Fruit fly (Drosophila melanogaster) whole organism, pupa: ENCODE data around the gene Zn72D.
A peak's percentile ranks its signal among the peaks of the same experiment; 100 is the strongest.

Experiments
- CG10348 ChIP-seq: fragments of 200-800 bp; sonication (Bioruptor generic); IDR thresholded peaks from 2 replicates; pipeline ENCODE4 v1.3.6; 2022; ENCODE audit warnings: missing biosample characterization, missing genetic modification characterization
- CG12605 ChIP-seq: fragments of 200-800 bp; sonication (Bioruptor generic); IDR thresholded peaks from 2 replicates; pipeline ENCODE4 v1.3.6; 2022; ENCODE audit warnings: missing biosample characterization, missing genetic modification characterization
- CG13204 ChIP-seq: fragments of 200-800 bp; sonication (Bioruptor generic); optimal IDR thresholded peaks from 2 replicates; lab custom pipeline; 2018; ENCODE audit warnings: missing biosample characterization, mild to moderate bottlenecking, missing genetic modification characterization, moderate library complexity
- CG14655 ChIP-seq: fragments of 200-800 bp; sonication (Bioruptor generic); optimal IDR thresholded peaks from 3 replicates; lab custom pipeline; 2017; ENCODE audit warnings: mild to moderate bottlenecking, missing biosample characterization, missing genetic modification reagents, missing genetic modification characterization
- CG15710 ChIP-seq: fragments of 200-800 bp; sonication (Bioruptor generic); optimal IDR thresholded peaks from 2 replicates; lab custom pipeline; 2018; ENCODE audit warnings: missing biosample characterization, mild to moderate bottlenecking, missing genetic modification characterization, moderate library complexity
- CG17806 ChIP-seq: fragments of 200-800 bp; sonication (Bioruptor generic); optimal IDR thresholded peaks from 2 replicates; lab custom pipeline; 2018; ENCODE audit warnings: missing biosample characterization, mild to moderate bottlenecking, missing genetic modification characterization, moderate library complexity
- CG32121 ChIP-seq: fragments of 200-800 bp; sonication (Bioruptor generic); IDR thresholded peaks from 2 replicates; pipeline ENCODE4 v1.3.6; 2022; ENCODE audit warnings: missing biosample characterization, missing genetic modification characterization
- CG34367 ChIP-seq: fragments of 200-800 bp; sonication (Bioruptor generic); optimal IDR thresholded peaks from 2 replicates; lab custom pipeline; 2018; ENCODE audit warnings: missing biosample characterization, mild to moderate bottlenecking, missing genetic modification characterization
- CG4496 ChIP-seq: fragments of 200-800 bp; sonication (Bioruptor generic); IDR thresholded peaks from 3 replicates; pipeline ENCODE4 v1.3.6; 2022; ENCODE audit warnings: missing biosample characterization, missing genetic modification characterization
- CG8159 ChIP-seq: fragments of 200-800 bp; sonication (Bioruptor generic); optimal IDR thresholded peaks from 3 replicates; lab custom pipeline; 2018; ENCODE audit warnings: missing biosample characterization, mild to moderate bottlenecking, missing genetic modification characterization, moderate library complexity
- CG8301 ChIP-seq: fragments of 200-800 bp; sonication (Bioruptor generic); optimal IDR thresholded peaks from 2 replicates; lab custom pipeline; 2018; ENCODE audit warnings: missing biosample characterization, mild to moderate bottlenecking, missing genetic modification characterization
- CG9948 ChIP-seq: fragments of 200-800 bp; sonication (Bioruptor generic); optimal IDR thresholded peaks from 2 replicates; lab custom pipeline; 2018; ENCODE audit warnings: missing biosample characterization, mild to moderate bottlenecking, missing genetic modification characterization, moderate library complexity
- D1 ChIP-seq: fragments of 200-800 bp; sonication (Bioruptor generic); optimal IDR thresholded peaks from 2 replicates; lab custom pipeline; 2018; ENCODE audit warnings: missing biosample characterization, mild to moderate bottlenecking, missing genetic modification characterization, moderate library complexity
- EcR ChIP-seq: fragments of 200-800 bp; sonication (Bioruptor generic); optimal IDR thresholded peaks from 3 replicates; lab custom pipeline; 2019; ENCODE audit warnings: missing biosample characterization, missing genetic modification characterization, mild to moderate bottlenecking, moderate library complexity, missing genetic modification reagents
- Ets98B ChIP-seq: fragments of 200-800 bp; sonication (Bioruptor generic); IDR thresholded peaks from 2 replicates; pipeline ENCODE4 v1.3.6; 2022; ENCODE audit warnings: missing biosample characterization, missing genetic modification characterization
- Pif1A ChIP-seq: fragments of 200-800 bp; sonication (Bioruptor generic); optimal IDR thresholded peaks from 3 replicates; lab custom pipeline; 2016; ENCODE audit warnings: missing biosample characterization, missing genetic modification characterization
- Pif1B ChIP-seq: fragments of 200-800 bp; sonication (Bioruptor generic); optimal IDR thresholded peaks from 3 replicates; lab custom pipeline; 2016; ENCODE audit warnings: missing biosample characterization, missing genetic modification characterization
- Snoo ChIP-seq: fragments of 200-800 bp; sonication (Bioruptor generic); optimal IDR thresholded peaks from 3 replicates; lab custom pipeline; 2017; ENCODE audit warnings: missing biosample characterization, mild to moderate bottlenecking, missing genetic modification characterization, inconsistent platforms
- fd96Ca ChIP-seq: fragments of 200-800 bp; sonication (Bioruptor generic); IDR thresholded peaks from 3 replicates; pipeline ENCODE4 v1.3.6; 2022; ENCODE audit warnings: missing biosample characterization, missing genetic modification characterization
- rn ChIP-seq: fragments of 200-800 bp; sonication (Bioruptor generic); IDR thresholded peaks from 2 replicates; pipeline ENCODE4 v1.3.6; 2022; ENCODE audit warnings: missing biosample characterization, missing genetic modification characterization

Zn72D gene

DNA sequence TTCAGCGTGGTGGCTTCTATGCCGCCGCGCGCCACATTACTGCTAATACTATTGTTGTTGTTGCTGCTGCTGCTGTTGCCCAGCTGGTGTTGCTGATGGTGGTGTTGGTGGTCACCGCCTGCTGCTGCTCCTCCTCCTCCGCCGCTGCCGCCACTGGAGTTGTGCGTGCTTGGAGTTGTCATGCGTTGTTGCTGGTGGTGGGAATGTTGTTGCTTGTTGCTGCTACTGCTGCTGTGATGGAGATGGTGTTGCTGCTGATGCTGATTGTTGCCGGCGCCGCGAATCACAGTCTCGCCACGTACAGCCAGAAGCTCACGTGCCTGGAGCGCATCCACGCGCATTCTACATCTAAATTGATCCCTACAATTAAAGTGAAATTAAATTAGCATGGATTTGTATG is 29.1 kb upstream of the Zn72D start:
- no peak for TF ChIP-seq CG8301 (tag; lab: Kevin White, UChicago)
- no peak for TF ChIP-seq Ets98B (GFP tag; lab: Robert Waterston, UW)
- no peak for TF ChIP-seq CG10348 (GFP tag; lab: Robert Waterston, UW)
- TF ChIP-seq CG14655 (GFP tag; lab: Kevin White, UChicago), result no peak
- TF ChIP-seq Pif1A, result no peak
- no peak for TF ChIP-seq CG13204 (GFP tag; lab: Kevin White, UChicago)
- no peak for TF ChIP-seq CG32121 (GFP tag; lab: Robert Waterston, UW)
- TF ChIP-seq CG34367, result no peak
- no peak for TF ChIP-seq rn (GFP tag; lab: Robert Waterston, UW)

DNA sequence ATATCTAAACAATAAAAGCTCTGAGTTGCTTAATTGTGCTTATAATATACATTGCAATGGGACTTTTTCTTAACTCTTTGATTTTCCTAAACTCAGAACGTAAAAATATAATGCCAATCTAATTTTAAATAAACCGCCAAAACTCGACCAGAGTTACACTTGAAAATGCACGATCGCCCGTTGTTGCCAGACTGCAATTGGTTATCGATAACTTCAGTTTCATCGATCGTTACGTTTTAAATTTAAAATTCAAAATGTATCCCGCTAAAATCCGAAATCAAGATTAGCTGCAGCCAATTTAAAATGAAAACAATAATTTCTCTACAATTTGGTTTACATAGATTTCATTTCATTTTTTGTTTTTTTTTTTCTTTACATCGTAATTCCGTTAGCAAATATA is 26.7 kb upstream of the Zn72D start:
- TF ChIP-seq fd96Ca (GFP tag; lab: Robert Waterston, UW) (no peak), CG32121 (GFP tag; lab: Robert Waterston, UW) (no peak), CG8159 (no peak), Snoo (no peak), rn (GFP tag; lab: Robert Waterston, UW) (no peak), CG12605 (GFP tag; lab: Robert Waterston, UW) (no peak), D1 (tag; lab: Kevin White, UChicago) (no peak), CG9948 (tag; lab: Kevin White, UChicago) (no peak), CG4496 (GFP tag; lab: Robert Waterston, UW) (no peak), Pif1B (GFP tag; lab: Kevin White, UChicago) (no peak)

- TF ChIP-seq CG15710 (no peak), CG13204 (GFP tag; lab: Kevin White, UChicago) (no peak), CG8301 (tag; lab: Kevin White, UChicago) (no peak), EcR (GFP tag; lab: Kevin White, UChicago) (no peak), CG8159 (no peak), CG14655 (GFP tag; lab: Kevin White, UChicago) (no peak)
These were observed 25.4 kb upstream of the Zn72D start, which contains the start of gene CG5157 for dm6 chr3L:16137779-16138178. CG5157 (minus strand) TSS chr3L:16137879.

dm6 chr3L:16136819-16137553 is 24.6 kb upstream of the Zn72D start:
- TF ChIP-seq CG4496 (GFP tag; lab: Robert Waterston, UW) (no peak), CG32121 (GFP tag; lab: Robert Waterston, UW) (no peak), Pif1A (no peak), CG14655 (GFP tag; lab: Kevin White, UChicago) (no peak), CG8301 (tag; lab: Kevin White, UChicago) (no peak)

- TF ChIP-seq D1 (tag; lab: Kevin White, UChicago), result no peak
- no peak for TF ChIP-seq Pif1A
- TF ChIP-seq rn (GFP tag; lab: Robert Waterston, UW), result no peak
- no peak for TF ChIP-seq CG15710
- TF ChIP-seq CG8159, result no peak
- no peak for TF ChIP-seq CG17806 (tag; lab: Kevin White, UChicago)
- no peak for TF ChIP-seq Ets98B (GFP tag; lab: Robert Waterston, UW)
- no peak for TF ChIP-seq Pif1B (GFP tag; lab: Kevin White, UChicago)
- TF ChIP-seq CG14655 (GFP tag; lab: Kevin White, UChicago), result no peak
- TF ChIP-seq EcR (GFP tag; lab: Kevin White, UChicago), result no peak
- no peak for TF ChIP-seq CG4496 (GFP tag; lab: Robert Waterston, UW)
- no peak for TF ChIP-seq CG8301 (tag; lab: Kevin White, UChicago)
- TF ChIP-seq Snoo, result no peak
- no peak for TF ChIP-seq CG10348 (GFP tag; lab: Robert Waterston, UW)
- TF ChIP-seq CG34367, result no peak
- no peak for TF ChIP-seq CG13204 (GFP tag; lab: Kevin White, UChicago)
These were observed 19.6 kb upstream of the Zn72D start for dm6 chr3L:16132067-16132418.

DNA sequence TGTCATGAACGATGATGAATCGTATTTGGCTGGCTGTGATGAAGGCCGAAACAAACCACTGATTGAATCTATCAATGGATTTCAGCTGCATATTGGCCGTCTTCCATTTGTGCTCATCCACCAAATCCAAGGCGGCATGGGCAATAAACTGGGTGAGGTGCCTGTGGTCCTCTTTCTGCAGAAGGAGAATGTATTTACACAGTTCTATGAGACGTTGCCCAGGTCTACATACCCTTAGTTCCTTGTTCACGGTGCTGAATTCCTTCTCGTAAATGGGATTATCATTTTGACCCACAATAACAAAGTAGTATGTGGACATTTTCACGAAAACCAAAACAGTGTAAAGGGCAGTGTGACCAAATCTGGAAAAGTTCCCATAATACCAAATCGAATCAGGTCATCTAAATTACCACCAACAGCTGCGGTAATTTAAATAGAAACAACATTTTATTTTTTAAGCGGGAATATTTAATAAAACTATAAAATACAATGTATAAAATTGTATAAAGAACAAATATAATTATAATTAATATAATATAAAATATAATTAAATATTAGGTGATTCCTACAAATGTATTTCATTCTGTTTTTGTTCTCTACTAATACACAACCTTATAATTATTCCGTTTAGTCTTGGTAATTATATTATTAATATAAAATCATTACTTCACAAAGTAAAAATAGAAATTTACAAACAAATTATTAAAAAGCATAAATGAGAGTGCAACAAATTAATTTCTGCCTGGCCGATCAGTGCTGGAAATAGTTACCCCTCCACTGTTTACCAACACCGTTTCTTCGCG is 19.0 kb upstream of the Zn72D start, which contains the start of the genes Trs20 and elg1:
Trs20 (minus strand) TSS at position 369 of the 803 bp plus-strand sequence.
elg1 (plus strand) TSS at position 765 of the 803 bp plus-strand sequence.
- TF ChIP-seq CG9948 (tag; lab: Kevin White, UChicago), result peak; percentile 24
- no peak for TF ChIP-seq Pif1A
- TF ChIP-seq CG15710, result peak; percentile 60
- peak; percentile 10; the same call in 1 of the 2 replicates for TF ChIP-seq Ets98B (GFP tag; lab: Robert Waterston, UW)
- TF ChIP-seq D1 (tag; lab: Kevin White, UChicago), result no peak
- peak; percentile 49 for TF ChIP-seq Snoo
- TF ChIP-seq EcR (GFP tag; lab: Kevin White, UChicago), result peak; percentile 27
- peak; percentile 23 for TF ChIP-seq CG34367
- peak; percentile 20 for TF ChIP-seq CG17806 (tag; lab: Kevin White, UChicago)
- peak; percentile 40; the same call in 1 of the 2 replicates for TF ChIP-seq CG32121 (GFP tag; lab: Robert Waterston, UW)
- no peak for TF ChIP-seq rn (GFP tag; lab: Robert Waterston, UW)
